Worm (Caenorhabditis elegans) whole organism, L4 larva: ENCODE data around the gene F47B8.8.

ENCODE experiments used
- D1046.2 ChIP-seq: fragments of 200-800 bp; sonication (Bioruptor generic); IDR thresholded peaks from 2 replicates; pipeline ENCODE4 v1.3.6; 2022; ENCODE audit warnings: missing genetic modification characterization, missing compliant biosample characterization
- F10B5.3 ChIP-seq: sonication (generic microtip); optimal IDR thresholded peaks from 2 replicates; lab custom pipeline; 2016; ENCODE audit warnings: mild to moderate bottlenecking, missing genetic modification characterization, missing compliant biosample characterization
- R02D3.7 ChIP-seq: fragments of 150-350 bp; sonication (generic microtip); optimal IDR thresholded peaks from 3 replicates; lab custom pipeline; 2014; ENCODE audit warnings: missing biosample characterization, missing genetic modification characterization
- T20F7.1 ChIP-seq: fragments of 200-800 bp; sonication (Bioruptor generic); optimal IDR thresholded peaks from 2 replicates; lab custom pipeline; 2018; ENCODE audit warnings: mild to moderate bottlenecking, missing genetic modification characterization, missing compliant biosample characterization
- T26A8.4 ChIP-seq: fragments of 200-800 bp; sonication (Bioruptor generic); IDR thresholded peaks from 2 replicates; pipeline ENCODE4 v1.3.6; 2022; ENCODE audit warnings: missing genetic modification characterization, missing compliant biosample characterization
- ZK546.5 ChIP-seq, 2 experiments: sonication (generic microtip); optimal IDR thresholded peaks; 2 replicates each; lab custom pipeline; 2017; ENCODE audit warnings: missing biosample characterization in 2 of 2, missing genetic modification characterization in 2 of 2
- aha-1 ChIP-seq: fragments of 150-350 bp; peaks from one replicate; lab custom pipeline; 2014; ENCODE audit warnings: missing biosample characterization, missing genetic modification characterization
- aly-2 ChIP-seq: sonication (generic microtip); optimal IDR thresholded peaks from 2 replicates; lab custom pipeline; 2018; ENCODE audit warnings: missing biosample characterization, missing genetic modification characterization
- ces-1 ChIP-seq: fragments of 150-350 bp; sonication (generic microtip); optimal IDR thresholded peaks from 4 replicates; lab custom pipeline; 2014; ENCODE audit warnings: missing biosample characterization, missing genetic modification reagents, missing genetic modification characterization
- cey-2 ChIP-seq: sonication (generic microtip); optimal IDR thresholded peaks from 3 replicates; lab custom pipeline; 2017; ENCODE audit warnings: missing genetic modification characterization, mild to moderate bottlenecking, missing compliant biosample characterization, antibody characterized with exemption, borderline replicate concordance; ENCODE audit not compliant: insufficient read depth
- ctbp-1 ChIP-seq: fragments of 200-800 bp; sonication (Bioruptor generic); IDR thresholded peaks from 2 replicates; pipeline ENCODE4 v1.3.6; 2022; ENCODE audit warnings: missing genetic modification reagents, missing genetic modification characterization, missing compliant biosample characterization
- dmd-6 ChIP-seq: fragments of 200-800 bp; sonication (Bioruptor generic); IDR thresholded peaks from 2 replicates; pipeline ENCODE4 v1.3.6; 2022; ENCODE audit warnings: missing genetic modification reagents, missing genetic modification characterization, missing compliant biosample characterization
- dmd-8 ChIP-seq: fragments of 200-800 bp; sonication (Bioruptor generic); IDR thresholded peaks from 2 replicates; pipeline ENCODE4 v1.3.6; 2022; ENCODE audit warnings: missing genetic modification characterization, missing compliant biosample characterization
- dve-1 ChIP-seq: sonication (generic microtip); optimal IDR thresholded peaks from 2 replicates; lab custom pipeline; 2017; ENCODE audit warnings: antibody characterized with exemption, mild to moderate bottlenecking, missing genetic modification characterization, missing compliant biosample characterization; ENCODE audit not compliant: insufficient read depth
- egl-43 ChIP-seq: fragments of 200-800 bp; sonication (Bioruptor generic); IDR thresholded peaks from 2 replicates; pipeline ENCODE4 v1.3.6; 2022; ENCODE audit warnings: missing genetic modification reagents, missing genetic modification characterization, missing compliant biosample characterization
- fkh-10 ChIP-seq: fragments of 150-350 bp; optimal IDR thresholded peaks from 2 replicates; lab custom pipeline; 2014; ENCODE audit warnings: missing biosample characterization, missing genetic modification reagents, missing genetic modification characterization
- fos-1 ChIP-seq: fragments of 150-350 bp; optimal IDR thresholded peaks from 2 replicates; lab custom pipeline; 2014; ENCODE audit warnings: missing biosample characterization, missing genetic modification characterization
- hlh-11 ChIP-seq: fragments of 200-800 bp; sonication (Bioruptor generic); optimal IDR thresholded peaks from 2 replicates; lab custom pipeline; 2018; ENCODE audit warnings: mild to moderate bottlenecking, missing genetic modification characterization, missing compliant biosample characterization
- hlh-30 ChIP-seq: sonication (generic microtip); optimal IDR thresholded peaks from 2 replicates; lab custom pipeline; 2017; ENCODE audit warnings: antibody characterized with exemption, mild to moderate bottlenecking, missing genetic modification characterization, missing compliant biosample characterization; ENCODE audit not compliant: insufficient read depth
- jun-1 ChIP-seq: fragments of 150-350 bp; optimal IDR thresholded peaks from 2 replicates; lab custom pipeline; 2014; ENCODE audit warnings: missing biosample characterization, missing genetic modification reagents, missing genetic modification characterization
- lim-7 ChIP-seq: fragments of 200-800 bp; sonication (Bioruptor generic); IDR thresholded peaks from 2 replicates; pipeline ENCODE4 v1.3.6; 2022; ENCODE audit warnings: missing genetic modification characterization, missing compliant biosample characterization
- lin-13 ChIP-seq: fragments of 150-350 bp; optimal IDR thresholded peaks from 2 replicates; lab custom pipeline; 2014; ENCODE audit warnings: missing biosample characterization, missing genetic modification reagents, missing genetic modification characterization
- lir-3 ChIP-seq: sonication (generic microtip); optimal IDR thresholded peaks from 2 replicates; lab custom pipeline; 2016; ENCODE audit warnings: mild to moderate bottlenecking, missing genetic modification characterization, missing compliant biosample characterization
- lsy-2 ChIP-seq, 2 experiments: fragments of 150-350 bp in 1 of 2; sonication (generic microtip) in 1 of 2; optimal IDR thresholded peaks; 2 replicates each; lab custom pipeline; 2014 to 2017; ENCODE audit warnings: missing biosample characterization in 2 of 2, missing genetic modification characterization in 2 of 2
- madf-9 ChIP-seq: fragments of 200-800 bp; sonication (Bioruptor generic); conservative IDR thresholded peaks from 2 replicates; pipeline ENCODE4 v1.3.6; 2022; ENCODE audit warnings: missing genetic modification reagents, missing genetic modification characterization, missing compliant biosample characterization
- mdt-29 ChIP-seq: fragments of 200-800 bp; sonication (Bioruptor generic); IDR thresholded peaks from 2 replicates; pipeline ENCODE4 v1.3.6; 2022; ENCODE audit warnings: missing genetic modification reagents, missing genetic modification characterization, missing compliant biosample characterization
- mep-1 ChIP-seq: fragments of 150-350 bp; sonication (generic microtip); optimal IDR thresholded peaks from 3 replicates; lab custom pipeline; 2014; ENCODE audit warnings: missing biosample characterization, missing genetic modification characterization
- nhr-10 ChIP-seq: fragments of 150-350 bp; optimal IDR thresholded peaks from 2 replicates; lab custom pipeline; 2014; ENCODE audit warnings: missing biosample characterization, missing genetic modification characterization
- nhr-11 ChIP-seq: fragments of 150-350 bp; optimal IDR thresholded peaks from 2 replicates; lab custom pipeline; 2014; ENCODE audit warnings: missing biosample characterization, missing genetic modification characterization
- nhr-237 ChIP-seq: sonication (generic microtip); optimal IDR thresholded peaks from 2 replicates; lab custom pipeline; 2017; ENCODE audit warnings: missing biosample characterization, missing genetic modification characterization
- nhr-25 ChIP-seq: sonication (generic microtip); optimal IDR thresholded peaks from 2 replicates; lab custom pipeline; 2017; ENCODE audit warnings: missing genetic modification characterization, mild to moderate bottlenecking, missing compliant biosample characterization, antibody characterized with exemption, moderate library complexity, borderline replicate concordance; ENCODE audit not compliant: insufficient read depth
- nhr-28 ChIP-seq: fragments of 150-350 bp; optimal IDR thresholded peaks from 2 replicates; lab custom pipeline; 2014; ENCODE audit warnings: missing biosample characterization, missing genetic modification characterization
- nhr-41 ChIP-seq: fragments of 200-800 bp; sonication (Bioruptor generic); IDR thresholded peaks from 2 replicates; pipeline ENCODE4 v1.3.6; 2022; ENCODE audit warnings: missing genetic modification reagents, missing genetic modification characterization, missing compliant biosample characterization
- nhr-42 ChIP-seq: fragments of 200-800 bp; sonication (Bioruptor generic); IDR thresholded peaks from 2 replicates; pipeline ENCODE4 v1.3.6; 2022; ENCODE audit warnings: missing genetic modification characterization, missing compliant biosample characterization
- nhr-77 ChIP-seq: fragments of 150-350 bp; optimal IDR thresholded peaks from 2 replicates; lab custom pipeline; 2014; ENCODE audit warnings: missing biosample characterization, missing genetic modification characterization
- pha-4 ChIP-seq, 2 experiments: fragments of 150-350 bp in 1 of 2; fragments of 200-800 bp in 1 of 2; sonication (Bioruptor generic) in 1 of 2; IDR thresholded peaks in 1 of 2; optimal IDR thresholded peaks in 1 of 2; 2 replicates each; pipeline versions ENCODE4 v1.3.6 to Lab custom; 2014 to 2022; ENCODE audit warnings: missing genetic modification characterization in 2 of 2, missing genetic modification reagents in 2 of 2, missing biosample characterization in 1 of 2, missing compliant biosample characterization in 1 of 2
- saeg-2 ChIP-seq: fragments of 200-800 bp; sonication (Bioruptor generic); IDR thresholded peaks from 2 replicates; pipeline ENCODE4 v1.3.6; 2022; ENCODE audit warnings: missing genetic modification reagents, missing genetic modification characterization, missing compliant biosample characterization
- set-16 ChIP-seq: fragments of 200-800 bp; sonication (Bioruptor generic); IDR thresholded peaks from 2 replicates; pipeline ENCODE4 v1.3.6; 2022; ENCODE audit warnings: missing genetic modification reagents, missing genetic modification characterization, missing compliant biosample characterization
- spr-3 ChIP-seq: fragments of 200-800 bp; sonication (Bioruptor generic); optimal IDR thresholded peaks from 2 replicates; lab custom pipeline; 2018; ENCODE audit warnings: mild to moderate bottlenecking, missing genetic modification characterization, missing compliant biosample characterization
- tra-1 ChIP-seq: fragments of 200-800 bp; sonication (Bioruptor generic); IDR thresholded peaks from 2 replicates; pipeline ENCODE4 v1.3.6; 2022; ENCODE audit warnings: missing genetic modification reagents, missing genetic modification characterization, missing compliant biosample characterization
- unc-62 ChIP-seq, 3 experiments: fragments of 150-350 bp in 1 of 3; sonication (generic microtip); optimal IDR thresholded peaks in 2 of 3; peaks in 1 of 3; 1 replicate in 1 of 3; 2 replicates in 2 of 3; lab custom pipeline; 2014 to 2017; ENCODE audit warnings: missing biosample characterization in 3 of 3, missing genetic modification characterization in 3 of 3, missing genetic modification reagents in 3 of 3, missing genotype in 1 of 3

Gene F47B8.8

ce11 chrV:14314236-14314635 is 17.3 kb upstream of the F47B8.8 start, which contains the start of gene F47B8.1:
Gene F47B8.1 (minus strand): TSS chrV:14314336.
- no peak for TF ChIP-seq lim-7 (GFP tag; lab: Robert Waterston, UW)
- no peak for TF ChIP-seq mep-1 (tag; lab: Kevin White, UChicago)
- TF ChIP-seq unc-62 (GFP tag; optimal IDR thresholded peaks at IDR 0.05 in 1 of 2; lab: Kevin White, UChicago): peak in 1 of 2 experiments; percentile 19
- TF ChIP-seq unc-62 (tag; optimal IDR thresholded peaks at IDR 0.05; lab: Kevin White, UChicago): no peak
- TF ChIP-seq, all 104 proteins: peak for 1

- TF ChIP-seq ZK546.5 (tag; optimal IDR thresholded peaks at IDR 0.05; lab: Kevin White, UChicago) (no peak), aha-1 (no peak), dmd-8 (GFP tag; lab: Robert Waterston, UW) (no peak), lsy-2 (tag; optimal IDR thresholded peaks at IDR 0.05; lab: Kevin White, UChicago) (no peak), aly-2 (tag; lab: Kevin White, UChicago) (no peak), dmd-6 (GFP tag; lab: Robert Waterston, UW) (no peak), madf-9 (GFP tag; lab: Robert Waterston, UW) (no peak)
Observed at ce11 chrV:14316525-14316924, 15.0 kb upstream of the F47B8.8 start, which contains the start of gene F47B8.2. Gene F47B8.2 (minus strand): TSS chrV:14316625.

- TF ChIP-seq hlh-30 (tag; lab: Kevin White, UChicago) (peak; percentile 47), cey-2 (tag; lab: Kevin White, UChicago) (no peak), nhr-28 (peak; percentile 20), pha-4 (GFP tag; IDR thresholded peaks at IDR 0.05; lab: Robert Waterston, UW) (no peak), pha-4 (tag; optimal IDR thresholded peaks at IDR 0.05; lab: Kevin White, UChicago) (no peak), dve-1 (no peak)
Observed at ce11 chrV:14317204-14317603, 14.3 kb upstream of the F47B8.8 start.

- no peak for TF ChIP-seq F10B5.3
- TF ChIP-seq nhr-11 (tag; lab: Kevin White, UChicago): peak; percentile 29
Observed at ce11 chrV:14317621-14318020, 13.9 kb upstream of the F47B8.8 start.

ce11 chrV:14319101-14319781 is 12.3 kb upstream of the F47B8.8 start, which contains the start of gene F47B8.13:
Gene F47B8.13 (minus strand): TSS chrV:14319731.
- TF ChIP-seq fkh-10 (GFP tag; lab: Kevin White, UChicago): no peak
- TF ChIP-seq nhr-10: no peak
- TF ChIP-seq tra-1 (GFP tag; lab: Robert Waterston, UW): no peak
- TF ChIP-seq aha-1: peak; percentile 21
- TF ChIP-seq fos-1: no peak
- peak; percentile 96 for TF ChIP-seq set-16 (GFP tag; lab: Robert Waterston, UW)
- TF ChIP-seq T20F7.1: no peak
- TF ChIP-seq D1046.2: 0 out of 2 replicates have a peak, but pooled peaks have one; percentile 4
- no peak for TF ChIP-seq ctbp-1 (GFP tag; lab: Robert Waterston, UW)
- no peak for TF ChIP-seq nhr-41 (GFP tag; lab: Robert Waterston, UW)
- no peak for TF ChIP-seq lin-13 (GFP tag; lab: Kevin White, UChicago)
- TF ChIP-seq hlh-11: no peak
- TF ChIP-seq, all 104 proteins: peak for 3

- TF ChIP-seq jun-1 (tag; lab: Kevin White, UChicago): no peak
- TF ChIP-seq mdt-29 (GFP tag; lab: Robert Waterston, UW): no peak
- TF ChIP-seq egl-43 (GFP tag; lab: Robert Waterston, UW): no peak
- TF ChIP-seq aha-1: no peak
- TF ChIP-seq dmd-8 (GFP tag; lab: Robert Waterston, UW): no peak
- TF ChIP-seq nhr-77: no peak
- no peak for TF ChIP-seq nhr-25
- no peak for TF ChIP-seq nhr-42 (GFP tag; lab: Robert Waterston, UW)
- no peak for TF ChIP-seq ces-1 (GFP tag; lab: Kevin White, UChicago)
- no peak for TF ChIP-seq saeg-2
- TF ChIP-seq nhr-237 (tag; lab: Kevin White, UChicago): no peak
- TF ChIP-seq dmd-6 (GFP tag; lab: Robert Waterston, UW): no peak
- TF ChIP-seq lir-3 (tag; lab: Kevin White, UChicago): no peak
- TF ChIP-seq R02D3.7: no peak
- no peak for TF ChIP-seq T26A8.4
- no peak for TF ChIP-seq spr-3 (GFP tag; lab: Kevin White, UChicago)
Observed at ce11 chrV:14320246-14320645, 11.3 kb upstream of the F47B8.8 start, which contains the start of gene F47B8.14. Gene F47B8.14 (plus strand): TSS chrV:14320546.
